Worm (Caenorhabditis elegans) whole organism, L2 larva: ENCODE results near the gene hst-3.2.

Experiments used
- ZK546.5 ChIP-seq: sonication (generic microtip); optimal IDR thresholded peaks from 2 replicates; lab custom pipeline; 2017; ENCODE audit warnings: missing biosample characterization, missing genetic modification characterization
- aly-2 ChIP-seq: fragments of 150-350 bp; optimal IDR thresholded peaks from 2 replicates; lab custom pipeline; 2014; ENCODE audit warnings: missing biosample characterization, missing genetic modification characterization
- ama-1 ChIP-seq: fragments of 150-350 bp; optimal IDR thresholded peaks from 2 replicates; lab custom pipeline; 2018; ENCODE audit warnings: inconsistent platforms
- ceh-16 ChIP-seq: fragments of 150-350 bp; optimal IDR thresholded peaks from 2 replicates; lab custom pipeline; 2014; ENCODE audit warnings: missing biosample characterization, missing genetic modification characterization
- dmd-4 ChIP-seq: sonication (generic microtip); optimal IDR thresholded peaks from 2 replicates; lab custom pipeline; 2017; ENCODE audit warnings: missing biosample characterization, missing genetic modification characterization
- fos-1 ChIP-seq: fragments of 150-350 bp; optimal IDR thresholded peaks from 2 replicates; lab custom pipeline; 2014; ENCODE audit warnings: missing biosample characterization, missing genetic modification characterization
- lin-11 ChIP-seq: fragments of 150-350 bp; sonication (generic microtip); optimal IDR thresholded peaks from 2 replicates; lab custom pipeline; 2014; ENCODE audit warnings: missing biosample characterization, missing genetic modification characterization, inconsistent platforms, mixed read lengths
- lin-13 ChIP-seq: fragments of 150-350 bp; optimal IDR thresholded peaks from 2 replicates; lab custom pipeline; 2014; ENCODE audit warnings: missing biosample characterization, missing genetic modification reagents, missing genetic modification characterization
- mab-5 ChIP-seq: fragments of 150-350 bp; optimal IDR thresholded peaks from 2 replicates; lab custom pipeline; 2014; ENCODE audit warnings: missing biosample characterization, missing genetic modification characterization
- nhr-237 ChIP-seq: fragments of 150-350 bp; optimal IDR thresholded peaks from 2 replicates; lab custom pipeline; 2014; ENCODE audit warnings: missing biosample characterization, missing genetic modification characterization
- sma-9 ChIP-seq, 2 experiments: fragments of 150-350 bp in 1 of 2; sonication (generic microtip) in 1 of 2; optimal IDR thresholded peaks; 2 replicates each; lab custom pipeline; 2014 to 2016; ENCODE audit warnings: missing genetic modification characterization in 2 of 2, mild to moderate bottlenecking in 1 of 2, missing biosample characterization in 1 of 2, missing compliant biosample characterization in 1 of 2, missing genetic modification reagents in 1 of 2, moderate library complexity in 1 of 2
- snpc-4 ChIP-seq: fragments of 150-350 bp; optimal IDR thresholded peaks from 2 replicates; lab custom pipeline; 2014; ENCODE audit warnings: missing biosample characterization, missing genetic modification characterization
- unc-62 ChIP-seq: fragments of 150-350 bp; optimal IDR thresholded peaks from 2 replicates; lab custom pipeline; 2014; ENCODE audit warnings: missing biosample characterization, missing genetic modification reagents, missing genetic modification characterization
- ztf-11 ChIP-seq: sonication (generic microtip); optimal IDR thresholded peaks from 2 replicates; lab custom pipeline; 2017; ENCODE audit warnings: missing biosample characterization, missing genetic modification characterization

DNA sequence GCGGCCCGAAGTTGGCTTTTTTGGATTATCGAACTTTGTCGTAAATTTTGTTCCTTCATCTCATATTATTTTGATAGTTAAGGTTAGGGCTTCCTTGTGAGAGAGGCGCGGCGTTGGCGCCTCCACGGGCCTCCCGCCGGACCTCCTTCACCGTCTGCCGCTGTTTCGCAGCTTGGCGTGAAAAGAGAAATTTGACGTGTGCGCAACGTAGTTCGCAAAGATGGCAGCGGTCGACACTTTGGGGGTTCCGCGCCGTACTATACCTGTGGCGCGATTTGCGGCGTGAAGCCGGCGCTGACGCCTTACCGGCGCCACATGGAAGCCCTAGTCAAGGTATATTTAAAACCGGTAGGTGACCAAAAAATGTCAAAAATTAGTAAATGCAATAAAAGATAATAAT, 18.5 kb upstream of the hst-3.2 start:
- TF ChIP-seq aly-2 (no peak), fos-1 (tag; lab: Kevin White, UChicago) (no peak), sma-9 (GFP tag; optimal IDR thresholded peaks at IDR 0.05; lab: Kevin White, UChicago) (no peak), sma-9 (tag; optimal IDR thresholded peaks at IDR 0.05; lab: Kevin White, UChicago) (no peak), lin-11 (tag; lab: Kevin White, UChicago) (no peak), lin-13 (GFP tag; lab: Kevin White, UChicago) (no peak), ama-1 (lab: Kevin White, UChicago) (no peak), unc-62 (GFP tag; lab: Kevin White, UChicago) (no peak), ceh-16 (tag; lab: Kevin White, UChicago) (no peak), ZK546.5 (tag; lab: Kevin White, UChicago) (no peak), ztf-11 (tag; lab: Kevin White, UChicago) (no peak), snpc-4 (tag; lab: Kevin White, UChicago) (peak; percentile 71), nhr-237 (tag; lab: Kevin White, UChicago) (no peak), dmd-4 (no peak), mab-5 (tag; lab: Kevin White, UChicago) (no peak)
